Fruit fly (Drosophila melanogaster): Measurements from ENCODE around the gene CG46306.

DNA sequence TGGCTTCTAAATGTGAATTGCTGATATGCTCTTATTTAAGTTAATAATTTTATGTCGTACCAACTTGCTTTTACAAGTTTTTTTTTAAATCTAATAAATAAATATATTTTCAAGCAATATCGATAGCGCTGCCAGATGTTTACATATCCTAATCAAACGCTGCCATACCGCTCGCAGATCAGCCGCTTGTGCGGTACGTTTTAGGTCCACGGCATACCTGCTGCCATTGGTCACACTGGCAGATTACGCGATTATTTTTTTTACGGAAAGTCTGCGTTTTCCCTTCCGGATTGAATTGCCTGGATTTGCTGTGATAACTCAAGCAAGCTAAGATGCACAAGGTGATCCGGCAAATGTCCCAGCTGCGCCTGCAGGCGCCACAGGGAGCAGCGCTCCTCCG, 51.6 kb downstream of the CG46306 start, which contains the start of gene mRpL22:
- TF ChIP-seq Hr83 (GFP tag; optimal IDR thresholded peaks at IDR 0.05; ENCODE audit: poor library complexity, severe bottlenecking) (no peak), h (GFP tag; optimal IDR thresholded peaks at IDR 0.05) (no peak), Dif (GFP tag; optimal IDR thresholded peaks at IDR 0.05; ENCODE audit: partially characterized antibody) (no peak), OdsH (GFP tag; optimal IDR thresholded peaks at IDR 0.05) (no peak), N (GFP tag; optimal IDR thresholded peaks at IDR 0.05) (no peak), usp (GFP tag; optimal IDR thresholded peaks at IDR 0.05) (no peak), GATAd (GFP tag; optimal IDR thresholded peaks at IDR 0.05) (no peak), rgr (GFP tag; optimal IDR thresholded peaks at IDR 0.05) (no peak), Abd-B (GFP tag; optimal IDR thresholded peaks at IDR 0.05) (no peak), CrebA (GFP tag; optimal IDR thresholded peaks at IDR 0.05; ENCODE audit: borderline replicate concordance) (no peak), CG32264 (GFP tag; optimal IDR thresholded peaks at IDR 0.05) (no peak), Myc (optimal IDR thresholded peaks at IDR 0.05) (no peak)
